Fruit fly (Drosophila melanogaster) whole organism, embryonic: Measurements from ENCODE around the gene CG17111.
A peak's percentile ranks its signal among the peaks of the same experiment; 100 is the strongest.

Experiments
- Atf-2 ChIP-seq: fragments of 200-800 bp; sonication (Bioruptor generic); optimal IDR thresholded peaks from 2 replicates; lab custom pipeline; 2016; ENCODE audit warnings: missing biosample characterization, missing genetic modification characterization
- Bgb ChIP-seq: fragments of 200-800 bp; sonication (Bioruptor generic); IDR thresholded peaks from 2 replicates; pipeline ENCODE4 v1.3.6; 2022; ENCODE audit warnings: missing biosample characterization, missing genetic modification characterization; ENCODE audit not compliant: partially characterized antibody
- CG10209 ChIP-seq: fragments of 200-800 bp; sonication (Bioruptor generic); optimal IDR thresholded peaks from 3 replicates; lab custom pipeline; 2017; ENCODE audit warnings: missing biosample characterization, mild to moderate bottlenecking, missing genetic modification characterization, missing genetic modification reagents
- CG14667 ChIP-seq: fragments of 200-800 bp; sonication (Bioruptor generic); IDR thresholded peaks from 2 replicates; pipeline ENCODE4 v1.3.6; 2022; ENCODE audit warnings: missing biosample characterization, missing genetic modification characterization
- CG15479 ChIP-seq: fragments of 200-800 bp; sonication (Bioruptor generic); optimal IDR thresholded peaks from 3 replicates; lab custom pipeline; 2019; ENCODE audit warnings: missing biosample characterization, mild to moderate bottlenecking, missing genetic modification characterization, moderate library complexity
- CG16863 ChIP-seq: fragments of 200-800 bp; sonication (Bioruptor generic); optimal IDR thresholded peaks from 3 replicates; lab custom pipeline; 2016; ENCODE audit warnings: missing biosample characterization, missing genetic modification characterization
- CG17328 ChIP-seq: fragments of 200-800 bp; sonication (Bioruptor generic); IDR thresholded peaks from 2 replicates; pipeline ENCODE4 v1.3.6; 2022; ENCODE audit warnings: missing biosample characterization, missing genetic modification characterization
- CG17802 ChIP-seq: fragments of 200-800 bp; sonication (Bioruptor generic); optimal IDR thresholded peaks from 2 replicates; lab custom pipeline; 2018; ENCODE audit warnings: missing biosample characterization, mild to moderate bottlenecking, missing genetic modification characterization, moderate library complexity
- CG18476 ChIP-seq: fragments of 200-800 bp; sonication (Bioruptor generic); optimal IDR thresholded peaks from 2 replicates; lab custom pipeline; 2016; ENCODE audit warnings: missing biosample characterization, mild to moderate bottlenecking, missing genetic modification characterization
- CG30020 ChIP-seq: fragments of 200-800 bp; optimal IDR thresholded peaks from 2 replicates; lab custom pipeline; 2019; ENCODE audit warnings: missing biosample characterization, mild to moderate bottlenecking, missing genetic modification characterization, moderate library complexity
- CG3065 ChIP-seq: fragments of 200-800 bp; sonication (Bioruptor generic); optimal IDR thresholded peaks from 2 replicates; lab custom pipeline; 2016; ENCODE audit warnings: missing biosample characterization, missing genetic modification characterization
- CG31441 ChIP-seq: fragments of 200-800 bp; sonication (Bioruptor generic); IDR thresholded peaks from 2 replicates; pipeline ENCODE4 v1.3.6; 2022; ENCODE audit warnings: missing biosample characterization, missing genetic modification characterization
- CG3838 ChIP-seq: fragments of 200-800 bp; sonication (Bioruptor generic); optimal IDR thresholded peaks from 3 replicates; lab custom pipeline; 2016; ENCODE audit warnings: missing biosample characterization, missing genetic modification characterization
- CG3847 ChIP-seq: fragments of 200-800 bp; sonication (Bioruptor generic); IDR thresholded peaks from 2 replicates; pipeline ENCODE4 v1.3.6; 2022; ENCODE audit warnings: missing biosample characterization, missing genetic modification characterization
- CG42726 ChIP-seq: fragments of 200-800 bp; sonication (Bioruptor generic); IDR thresholded peaks from 2 replicates; pipeline ENCODE4 v1.3.6; 2022; ENCODE audit warnings: missing biosample characterization, missing genetic modification characterization; ENCODE audit not compliant: partially characterized antibody
- CG5245 ChIP-seq: fragments of 200-800 bp; sonication (Bioruptor generic); optimal IDR thresholded peaks from 3 replicates; lab custom pipeline; 2016; ENCODE audit warnings: missing biosample characterization, missing genetic modification characterization
- CG8089 ChIP-seq: fragments of 200-800 bp; sonication (Bioruptor generic); optimal IDR thresholded peaks from 3 replicates; lab custom pipeline; 2016; ENCODE audit warnings: missing biosample characterization, missing genetic modification characterization
- CG8765 ChIP-seq: fragments of 200-800 bp; sonication (Bioruptor generic); IDR thresholded peaks from 2 replicates; pipeline ENCODE4 v1.3.6; 2022; ENCODE audit warnings: missing biosample characterization, missing genetic modification characterization
- D ChIP-seq, 2 experiments: fragments of 200-800 bp in 1 of 2; fragments of >200 bp in 1 of 2; sonication (Bioruptor generic) in 1 of 2; optimal IDR thresholded peaks; 2 replicates in 1 of 2; 3 replicates in 1 of 2; lab custom pipeline; 2017; ENCODE audit warnings: mild to moderate bottlenecking in 1 of 2, missing biosample characterization in 1 of 2, missing genetic modification characterization in 1 of 2, missing genetic modification reagents in 1 of 2
- D19B ChIP-seq: fragments of 200-800 bp; sonication (Bioruptor generic); optimal IDR thresholded peaks from 2 replicates; lab custom pipeline; 2017; ENCODE audit warnings: missing biosample characterization, mild to moderate bottlenecking, missing genetic modification characterization
- Dip3 ChIP-seq: fragments of 200-800 bp; sonication (Bioruptor generic); optimal IDR thresholded peaks from 3 replicates; lab custom pipeline; 2016; ENCODE audit warnings: missing biosample characterization, missing genetic modification characterization
- Doc2 ChIP-seq: fragments of 200-800 bp; sonication (Bioruptor generic); IDR thresholded peaks from 2 replicates; pipeline ENCODE4 v1.3.6; 2022; ENCODE audit warnings: missing biosample characterization, missing genetic modification characterization
- Doc3 ChIP-seq: fragments of 200-800 bp; sonication (Bioruptor generic); IDR thresholded peaks from 3 replicates; pipeline ENCODE4 v1.3.6; 2022; ENCODE audit warnings: missing biosample characterization, missing genetic modification characterization; ENCODE audit not compliant: partially characterized antibody
- Eip74EF ChIP-seq, 2 experiments: fragments of 200-800 bp in 1 of 2; fragments of >200 bp in 1 of 2; sonication (Bioruptor generic) in 1 of 2; optimal IDR thresholded peaks; 2 replicates each; lab custom pipeline; 2017 to 2019; ENCODE audit warnings: missing biosample characterization in 2 of 2, missing genetic modification characterization in 2 of 2, mild to moderate bottlenecking in 1 of 2, moderate library complexity in 1 of 2
- Rfx ChIP-seq: fragments of 200-800 bp; sonication (Bioruptor generic); IDR thresholded peaks from 2 replicates; pipeline ENCODE4 v1.3.6; 2022; ENCODE audit warnings: missing biosample characterization, missing genetic modification characterization
- Rx ChIP-seq: fragments of 200-800 bp; sonication (Bioruptor generic); IDR thresholded peaks from 2 replicates; pipeline ENCODE4 v1.3.6; 2022; ENCODE audit warnings: missing biosample characterization, missing genetic modification characterization
- Sin3A ChIP-seq: fragments of >200 bp; optimal IDR thresholded peaks from 2 replicates; lab custom pipeline; 2018
- Sox102F ChIP-seq: fragments of 200-800 bp; sonication (Bioruptor generic); optimal IDR thresholded peaks from 2 replicates; lab custom pipeline; 2018; ENCODE audit warnings: missing biosample characterization, mild to moderate bottlenecking, missing genetic modification characterization, moderate library complexity
- Stat92E ChIP-seq, 3 experiments: fragments of >200 bp in 2 of 3; fragments of 200-800 bp in 1 of 3; sonication (Bioruptor generic) in 1 of 3; optimal IDR thresholded peaks; 2 replicates each; lab custom pipeline; 2017 to 2019; ENCODE audit warnings: missing biosample characterization in 3 of 3, missing genetic modification characterization in 3 of 3, mild to moderate bottlenecking in 1 of 3, moderate library complexity in 1 of 3
- Taf1 ChIP-seq: fragments of 200-800 bp; sonication (Bioruptor generic); IDR thresholded peaks from 2 replicates; pipeline ENCODE4 v1.3.6; 2022; ENCODE audit warnings: missing biosample characterization, missing genetic modification characterization
- ara ChIP-seq: fragments of 200-800 bp; sonication (Bioruptor generic); IDR thresholded peaks from 2 replicates; pipeline ENCODE4 v1.3.6; 2022; ENCODE audit warnings: missing biosample characterization, missing genetic modification characterization
- bbx ChIP-seq: fragments of 200-800 bp; sonication (Bioruptor generic); IDR thresholded peaks from 2 replicates; pipeline ENCODE4 v1.3.6; 2022; ENCODE audit warnings: missing biosample characterization, missing genetic modification characterization; ENCODE audit not compliant: partially characterized antibody
- cas ChIP-seq: fragments of 200-800 bp; sonication (Bioruptor generic); IDR thresholded peaks from 2 replicates; pipeline ENCODE4 v1.3.6; 2022; ENCODE audit warnings: missing biosample characterization, missing genetic modification characterization
- cg ChIP-seq: fragments of 200-800 bp; sonication (Bioruptor generic); optimal IDR thresholded peaks from 3 replicates; lab custom pipeline; 2019; ENCODE audit warnings: missing biosample characterization, mild to moderate bottlenecking, missing genetic modification characterization, moderate library complexity
- chm ChIP-seq: fragments of 200-800 bp; sonication (Bioruptor generic); IDR thresholded peaks from 2 replicates; pipeline ENCODE4 v1.3.6; 2022; ENCODE audit warnings: missing biosample characterization, missing genetic modification characterization
- cwo ChIP-seq: fragments of 200-800 bp; sonication (Bioruptor generic); optimal IDR thresholded peaks from 3 replicates; lab custom pipeline; 2017; ENCODE audit warnings: missing biosample characterization, missing genetic modification characterization, mild to moderate bottlenecking, moderate library complexity, missing genetic modification reagents
- dm ChIP-seq: fragments of 200-800 bp; sonication (Bioruptor generic); optimal IDR thresholded peaks from 3 replicates; lab custom pipeline; 2016; ENCODE audit warnings: missing biosample characterization, missing genetic modification characterization
- ems ChIP-seq: fragments of 200-800 bp; sonication (Bioruptor generic); optimal IDR thresholded peaks from 3 replicates; lab custom pipeline; 2016; ENCODE audit warnings: missing biosample characterization, missing genetic modification characterization
- grau ChIP-seq: fragments of 200-800 bp; optimal IDR thresholded peaks from 3 replicates; lab custom pipeline; 2019; ENCODE audit warnings: missing biosample characterization, mild to moderate bottlenecking, missing genetic modification characterization, moderate library complexity
- hbn ChIP-seq: fragments of 200-800 bp; sonication (Bioruptor generic); IDR thresholded peaks from 2 replicates; pipeline ENCODE4 v1.3.6; 2022; ENCODE audit warnings: missing biosample characterization, missing genetic modification characterization; ENCODE audit not compliant: partially characterized antibody
- jumu ChIP-seq: fragments of 200-800 bp; sonication (Bioruptor generic); optimal IDR thresholded peaks from 3 replicates; lab custom pipeline; 2016; ENCODE audit warnings: missing biosample characterization, missing genetic modification characterization
- lbe ChIP-seq: fragments of 200-800 bp; sonication (Bioruptor generic); optimal IDR thresholded peaks from 2 replicates; lab custom pipeline; 2016; ENCODE audit warnings: missing biosample characterization, mild to moderate bottlenecking, missing genetic modification characterization
- p53 ChIP-seq: fragments of 200-800 bp; sonication (Bioruptor generic); optimal IDR thresholded peaks from 2 replicates; lab custom pipeline; 2016; ENCODE audit warnings: missing biosample characterization, missing genetic modification characterization
- peb ChIP-seq: fragments of 200-800 bp; sonication (Bioruptor generic); IDR thresholded peaks from 2 replicates; pipeline ENCODE4 v1.3.6; 2022; ENCODE audit warnings: missing biosample characterization, missing genetic modification characterization
- shn ChIP-seq: fragments of 200-800 bp; sonication (Bioruptor generic); optimal IDR thresholded peaks from 3 replicates; lab custom pipeline; 2016; ENCODE audit warnings: missing biosample characterization, missing genetic modification characterization
- sob ChIP-seq: fragments of 200-800 bp; sonication (Bioruptor generic); IDR thresholded peaks from 2 replicates; pipeline ENCODE4 v1.3.6; 2022; ENCODE audit warnings: missing biosample characterization, missing genetic modification characterization
- sr ChIP-seq: fragments of 200-800 bp; sonication (Bioruptor generic); IDR thresholded peaks from 3 replicates; pipeline ENCODE4 v1.3.6; 2022; ENCODE audit warnings: missing biosample characterization, missing genetic modification characterization
- stc ChIP-seq: fragments of 200-800 bp; sonication (Bioruptor generic); IDR thresholded peaks from 2 replicates; pipeline ENCODE4 v1.3.6; 2022; ENCODE audit warnings: missing biosample characterization, missing genetic modification characterization
- tap ChIP-seq: fragments of 200-800 bp; optimal IDR thresholded peaks from 3 replicates; lab custom pipeline; 2019; ENCODE audit warnings: missing biosample characterization, mild to moderate bottlenecking, missing genetic modification characterization, moderate library complexity
- tna ChIP-seq: fragments of 200-800 bp; sonication (Bioruptor generic); IDR thresholded peaks from 2 replicates; pipeline ENCODE4 v1.3.6; 2022; ENCODE audit warnings: missing biosample characterization, missing genetic modification characterization; ENCODE audit not compliant: partially characterized antibody
- yki ChIP-seq: fragments of >200 bp; optimal IDR thresholded peaks from 3 replicates; lab custom pipeline; 2018

The CG17111 gene

DNA sequence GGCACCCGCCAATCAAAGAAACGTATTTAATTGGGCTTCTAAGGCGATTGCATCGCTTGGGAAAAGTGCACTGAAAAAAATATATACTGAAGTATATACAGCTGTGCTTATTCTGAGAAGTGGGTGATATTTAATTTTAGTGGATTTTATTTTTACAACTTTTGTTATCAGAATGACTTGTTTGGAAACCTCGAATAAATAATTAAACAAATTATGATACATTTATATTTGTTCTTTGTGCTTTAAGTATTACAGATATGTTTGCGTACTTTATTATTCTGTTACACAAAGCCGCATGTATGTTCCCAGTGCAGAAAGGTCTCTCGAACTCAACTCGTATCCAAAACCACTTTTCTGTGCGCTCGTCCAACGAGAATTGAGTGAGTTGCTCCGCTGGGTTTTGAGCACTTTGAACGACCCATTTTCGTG, 18.4 kb downstream of the CG17111 start (continued):
- TF ChIP-seq CG8765 (GFP tag; lab: Robert Waterston, UW) (no peak), lbe (GFP tag; lab: Kevin White, UChicago) (peak; percentile 33), CG3065 (GFP tag; lab: Kevin White, UChicago) (no peak), ems (GFP tag; lab: Kevin White, UChicago) (peak; percentile 11), CG3847 (peak; percentile 43), cwo (GFP tag; lab: Kevin White, UChicago) (peak; percentile 56), cas (GFP tag; lab: Robert Waterston, UW) (no peak), CG17328 (GFP tag; lab: Robert Waterston, UW) (peak; percentile 50; the same call in 1 of the 2 replicates), CG30020 (tag; lab: Kevin White, UChicago) (peak; percentile 43), CG42726 (GFP tag; lab: Robert Waterston, UW) (no peak), dm (peak; percentile 18), bbx (GFP tag; lab: Robert Waterston, UW) (no peak), p53 (GFP tag; lab: Kevin White, UChicago) (no peak), Rx (GFP tag; lab: Robert Waterston, UW) (no peak), D (optimal IDR thresholded peaks at IDR 0.05; lab: Kevin White, UChicago) (no peak), D (GFP tag; optimal IDR thresholded peaks at IDR 0.05; lab: Kevin White, UChicago) (peak; percentile 74), CG8089 (GFP tag; lab: Kevin White, UChicago) (peak; percentile 20), stc (GFP tag; lab: Robert Waterston, UW) (no peak; the same call in none of the 2 replicates), Sin3A (lab: Kevin White, UChicago) (no peak), CG16863 (peak; percentile 40), CG14667 (GFP tag; lab: Robert Waterston, UW) (peak; percentile 43; the same call in 1 of the 2 replicates), tna (GFP tag; lab: Robert Waterston, UW) (no peak), CG18476 (peak; percentile 58), grau (tag; lab: Kevin White, UChicago) (peak; percentile 83), Taf1 (GFP tag; lab: Robert Waterston, UW) (no peak), ara (peak; percentile 60; the same call in 1 of the 2 replicates), Stat92E (GFP tag; optimal IDR thresholded peaks at IDR 0.05; lab: Kevin White, UChicago) (peak in 1 of 3 experiments; percentile 32), CG31441 (GFP tag; lab: Robert Waterston, UW) (peak; percentile 91), CG17802 (tag; lab: Kevin White, UChicago) (peak; percentile 45), CG3838 (GFP tag; lab: Kevin White, UChicago) (no peak), D19B (GFP tag; lab: Kevin White, UChicago) (peak; percentile 34), CG15479 (GFP tag; lab: Kevin White, UChicago) (no peak), Doc3 (GFP tag; lab: Robert Waterston, UW) (no peak), sr (GFP tag; lab: Robert Waterston, UW) (no peak), sob (GFP tag; lab: Robert Waterston, UW) (peak; percentile 58; the same call in 1 of the 2 replicates), cg (no peak), jumu (GFP tag; lab: Kevin White, UChicago) (no peak), peb (GFP tag; lab: Robert Waterston, UW) (peak; percentile 61), Rfx (peak; percentile 72), Eip74EF (GFP tag; optimal IDR thresholded peaks at IDR 0.05; lab: Kevin White, UChicago) (peak in 1 of 2 experiments; percentile 83), Bgb (GFP tag; lab: Robert Waterston, UW) (no peak), Sox102F (GFP tag; lab: Kevin White, UChicago) (peak; percentile 84), Atf-2 (peak; percentile 28), Doc2 (GFP tag; lab: Robert Waterston, UW) (no peak), hbn (GFP tag; lab: Robert Waterston, UW) (no peak), chm (no peak), shn (no peak), Dip3 (no peak), CG5245 (GFP tag; lab: Kevin White, UChicago) (no peak), yki (lab: Kevin White, UChicago) (no peak), CG10209 (GFP tag; lab: Kevin White, UChicago) (peak; percentile 74), tap (tag; lab: Kevin White, UChicago) (peak; percentile 80)
